Fruit fly (Drosophila melanogaster) whole organism, pupa: Measurements from ENCODE around the gene CG15390.

Source experiments
- CG10348 ChIP-seq: fragments of 200-800 bp; sonication (Bioruptor generic); IDR thresholded peaks from 2 replicates; pipeline ENCODE4 v1.3.6; 2022; ENCODE audit warnings: missing biosample characterization, missing genetic modification characterization
- CG12605 ChIP-seq: fragments of 200-800 bp; sonication (Bioruptor generic); IDR thresholded peaks from 2 replicates; pipeline ENCODE4 v1.3.6; 2022; ENCODE audit warnings: missing biosample characterization, missing genetic modification characterization
- CG13204 ChIP-seq: fragments of 200-800 bp; sonication (Bioruptor generic); optimal IDR thresholded peaks from 2 replicates; lab custom pipeline; 2018; ENCODE audit warnings: missing biosample characterization, mild to moderate bottlenecking, missing genetic modification characterization, moderate library complexity
- CG14655 ChIP-seq: fragments of 200-800 bp; sonication (Bioruptor generic); optimal IDR thresholded peaks from 3 replicates; lab custom pipeline; 2017; ENCODE audit warnings: mild to moderate bottlenecking, missing biosample characterization, missing genetic modification reagents, missing genetic modification characterization
- CG15710 ChIP-seq: fragments of 200-800 bp; sonication (Bioruptor generic); optimal IDR thresholded peaks from 2 replicates; lab custom pipeline; 2018; ENCODE audit warnings: missing biosample characterization, mild to moderate bottlenecking, missing genetic modification characterization, moderate library complexity
- CG17806 ChIP-seq: fragments of 200-800 bp; sonication (Bioruptor generic); optimal IDR thresholded peaks from 2 replicates; lab custom pipeline; 2018; ENCODE audit warnings: missing biosample characterization, mild to moderate bottlenecking, missing genetic modification characterization, moderate library complexity
- CG32121 ChIP-seq: fragments of 200-800 bp; sonication (Bioruptor generic); IDR thresholded peaks from 2 replicates; pipeline ENCODE4 v1.3.6; 2022; ENCODE audit warnings: missing biosample characterization, missing genetic modification characterization
- CG34367 ChIP-seq: fragments of 200-800 bp; sonication (Bioruptor generic); optimal IDR thresholded peaks from 2 replicates; lab custom pipeline; 2018; ENCODE audit warnings: missing biosample characterization, mild to moderate bottlenecking, missing genetic modification characterization
- CG4496 ChIP-seq: fragments of 200-800 bp; sonication (Bioruptor generic); IDR thresholded peaks from 3 replicates; pipeline ENCODE4 v1.3.6; 2022; ENCODE audit warnings: missing biosample characterization, missing genetic modification characterization
- CG8159 ChIP-seq: fragments of 200-800 bp; sonication (Bioruptor generic); optimal IDR thresholded peaks from 3 replicates; lab custom pipeline; 2018; ENCODE audit warnings: missing biosample characterization, mild to moderate bottlenecking, missing genetic modification characterization, moderate library complexity
- CG8301 ChIP-seq: fragments of 200-800 bp; sonication (Bioruptor generic); optimal IDR thresholded peaks from 2 replicates; lab custom pipeline; 2018; ENCODE audit warnings: missing biosample characterization, mild to moderate bottlenecking, missing genetic modification characterization
- CG9948 ChIP-seq: fragments of 200-800 bp; sonication (Bioruptor generic); optimal IDR thresholded peaks from 2 replicates; lab custom pipeline; 2018; ENCODE audit warnings: missing biosample characterization, mild to moderate bottlenecking, missing genetic modification characterization, moderate library complexity
- D1 ChIP-seq: fragments of 200-800 bp; sonication (Bioruptor generic); optimal IDR thresholded peaks from 2 replicates; lab custom pipeline; 2018; ENCODE audit warnings: missing biosample characterization, mild to moderate bottlenecking, missing genetic modification characterization, moderate library complexity
- EcR ChIP-seq: fragments of 200-800 bp; sonication (Bioruptor generic); optimal IDR thresholded peaks from 3 replicates; lab custom pipeline; 2019; ENCODE audit warnings: missing biosample characterization, missing genetic modification characterization, mild to moderate bottlenecking, moderate library complexity, missing genetic modification reagents
- Ets98B ChIP-seq: fragments of 200-800 bp; sonication (Bioruptor generic); IDR thresholded peaks from 2 replicates; pipeline ENCODE4 v1.3.6; 2022; ENCODE audit warnings: missing biosample characterization, missing genetic modification characterization
- Pif1A ChIP-seq: fragments of 200-800 bp; sonication (Bioruptor generic); optimal IDR thresholded peaks from 3 replicates; lab custom pipeline; 2016; ENCODE audit warnings: missing biosample characterization, missing genetic modification characterization
- Pif1B ChIP-seq: fragments of 200-800 bp; sonication (Bioruptor generic); optimal IDR thresholded peaks from 3 replicates; lab custom pipeline; 2016; ENCODE audit warnings: missing biosample characterization, missing genetic modification characterization
- Snoo ChIP-seq: fragments of 200-800 bp; sonication (Bioruptor generic); optimal IDR thresholded peaks from 3 replicates; lab custom pipeline; 2017; ENCODE audit warnings: missing biosample characterization, mild to moderate bottlenecking, missing genetic modification characterization, inconsistent platforms
- fd96Ca ChIP-seq: fragments of 200-800 bp; sonication (Bioruptor generic); IDR thresholded peaks from 3 replicates; pipeline ENCODE4 v1.3.6; 2022; ENCODE audit warnings: missing biosample characterization, missing genetic modification characterization
- gl ChIP-seq: fragments of 200-800 bp; sonication (Bioruptor generic); optimal IDR thresholded peaks from 2 replicates; lab custom pipeline; 2018; ENCODE audit warnings: missing biosample characterization, mild to moderate bottlenecking, missing genetic modification characterization
- rn ChIP-seq: fragments of 200-800 bp; sonication (Bioruptor generic); IDR thresholded peaks from 2 replicates; pipeline ENCODE4 v1.3.6; 2022; ENCODE audit warnings: missing biosample characterization, missing genetic modification characterization

CG15390 gene

DNA sequence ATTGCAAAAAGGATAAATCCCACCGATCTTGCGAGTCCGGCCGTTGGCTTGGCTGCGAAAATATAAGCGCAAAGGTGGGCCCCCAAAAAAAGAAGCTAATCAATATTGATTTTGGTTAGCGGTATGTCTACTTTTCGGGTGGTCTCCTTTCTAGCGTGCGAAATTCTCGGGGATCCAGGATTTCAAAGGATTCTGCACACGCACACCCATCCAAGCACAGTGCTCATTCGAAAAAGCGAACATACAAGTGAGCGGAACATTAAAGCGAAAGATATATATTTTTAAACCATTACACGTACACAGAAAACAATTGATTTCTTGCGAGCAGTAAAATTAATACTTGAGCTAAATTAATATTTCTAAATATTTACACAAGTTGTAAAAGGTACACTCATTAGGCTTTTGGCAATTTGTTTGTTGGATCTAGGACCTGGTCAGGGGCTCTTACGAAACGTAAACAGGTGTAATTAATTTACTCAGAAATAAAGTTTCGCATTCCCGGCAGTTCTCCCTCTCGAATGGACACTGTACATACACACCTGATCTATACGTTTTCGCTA, 8.8 kb upstream of the CG15390 start:
- peak; percentile 39 for TF ChIP-seq CG15710
- TF ChIP-seq CG13204 (GFP tag; lab: Kevin White, UChicago) = no peak
- no peak for TF ChIP-seq D1 (tag; lab: Kevin White, UChicago)
- TF ChIP-seq CG9948 = peak; percentile 41
- TF ChIP-seq CG8159 (tag; lab: Kevin White, UChicago) = peak; percentile 51
- no peak for TF ChIP-seq CG10348 (GFP tag; lab: Robert Waterston, UW)
- peak; percentile 20 for TF ChIP-seq CG8301 (tag; lab: Kevin White, UChicago)
- no peak for TF ChIP-seq CG4496 (GFP tag; lab: Robert Waterston, UW)
- peak; percentile 12; the same call in 1 of the 3 replicates for TF ChIP-seq fd96Ca (GFP tag; lab: Robert Waterston, UW)
- TF ChIP-seq Snoo = no peak
- TF ChIP-seq CG12605 = no peak
- peak; percentile 25 for TF ChIP-seq Pif1B (GFP tag; lab: Kevin White, UChicago)
- peak; percentile 28 for TF ChIP-seq CG17806 (tag; lab: Kevin White, UChicago)
- peak; percentile 38 for TF ChIP-seq CG14655 (GFP tag; lab: Kevin White, UChicago)
- TF ChIP-seq Pif1A (GFP tag; lab: Kevin White, UChicago) = peak; percentile 35
- no peak for TF ChIP-seq gl
- peak; percentile 2 for TF ChIP-seq CG34367 (tag; lab: Kevin White, UChicago)

DNA sequence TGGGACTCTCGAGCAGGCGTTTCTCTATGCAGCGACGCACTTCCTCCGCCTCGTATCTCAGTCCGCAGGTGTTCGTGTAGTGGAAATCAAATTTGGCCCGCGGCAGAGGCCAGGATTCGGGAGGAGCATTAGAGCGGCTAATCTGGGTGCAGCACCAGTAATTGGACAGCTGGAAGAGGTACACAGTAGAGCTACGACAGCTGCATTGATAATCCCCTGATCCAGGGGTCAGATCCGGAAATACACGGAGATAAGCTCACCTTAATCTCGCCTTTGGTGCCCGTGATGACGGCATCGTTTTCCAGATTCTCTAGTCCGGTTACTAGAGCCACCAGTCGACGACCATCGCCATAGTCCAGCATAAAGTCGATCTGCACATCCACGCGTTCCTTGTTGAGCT, 4.2 kb upstream of the CG15390 start:
- TF ChIP-seq gl = no peak
- no peak for TF ChIP-seq Pif1B (GFP tag; lab: Kevin White, UChicago)
- no peak for TF ChIP-seq fd96Ca (GFP tag; lab: Robert Waterston, UW)
- TF ChIP-seq rn = no peak
- no peak for TF ChIP-seq CG8301 (tag; lab: Kevin White, UChicago)
- TF ChIP-seq CG17806 (tag; lab: Kevin White, UChicago) = no peak

DNA sequence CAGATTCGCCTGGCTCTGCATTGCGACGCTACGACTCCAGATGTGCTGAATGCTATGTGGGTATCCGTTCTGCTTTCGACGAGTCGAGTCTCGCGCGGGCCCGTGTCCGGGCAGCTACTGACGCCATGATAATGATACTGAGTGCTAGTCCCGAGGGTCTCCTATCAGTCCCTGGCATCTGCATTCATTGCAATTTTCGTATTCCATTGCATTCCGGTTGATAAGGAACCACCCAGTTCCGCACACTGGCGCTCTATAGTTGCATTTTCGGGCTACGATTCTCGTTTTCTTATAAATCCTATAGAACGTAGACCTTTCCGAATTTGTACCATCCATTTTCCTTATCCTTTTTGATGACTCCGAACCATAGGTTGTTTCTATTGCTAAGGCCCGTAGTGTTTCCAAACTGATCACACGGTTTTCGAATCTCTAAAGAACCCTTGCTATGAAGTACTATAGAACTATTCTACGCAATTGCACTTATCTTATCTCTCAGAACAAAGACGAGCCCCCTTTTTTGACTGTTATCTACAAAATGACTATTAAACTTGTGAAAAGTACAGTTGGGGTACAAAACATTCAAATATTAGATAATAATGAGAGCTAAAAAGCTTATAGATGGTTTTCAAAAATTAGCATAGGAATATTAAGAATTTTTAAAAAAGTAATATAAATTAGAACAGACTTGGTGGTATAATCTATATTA, 3.0 kb upstream of the CG15390 start, which contains the start of gene CG3597:
CG3597 (minus strand) TSS at position 119 of the 706 bp plus-strand sequence.
- TF ChIP-seq CG13204 (GFP tag; lab: Kevin White, UChicago) = no peak
- no peak for TF ChIP-seq Ets98B
- TF ChIP-seq rn = no peak
- TF ChIP-seq D1 (tag; lab: Kevin White, UChicago) = no peak
- no peak for TF ChIP-seq EcR (GFP tag; lab: Kevin White, UChicago)
- no peak for TF ChIP-seq CG15710
- TF ChIP-seq Snoo = no peak
- no peak for TF ChIP-seq CG32121 (GFP tag; lab: Robert Waterston, UW)
- no peak for TF ChIP-seq CG8159 (tag; lab: Kevin White, UChicago)
- TF ChIP-seq CG34367 (tag; lab: Kevin White, UChicago) = no peak
- TF ChIP-seq Pif1B (GFP tag; lab: Kevin White, UChicago) = no peak
- TF ChIP-seq CG14655 (GFP tag; lab: Kevin White, UChicago) = no peak
- no peak for TF ChIP-seq CG4496 (GFP tag; lab: Robert Waterston, UW)
- TF ChIP-seq Pif1A (GFP tag; lab: Kevin White, UChicago) = no peak
- TF ChIP-seq CG17806 (tag; lab: Kevin White, UChicago) = no peak
- no peak for TF ChIP-seq CG9948

DNA sequence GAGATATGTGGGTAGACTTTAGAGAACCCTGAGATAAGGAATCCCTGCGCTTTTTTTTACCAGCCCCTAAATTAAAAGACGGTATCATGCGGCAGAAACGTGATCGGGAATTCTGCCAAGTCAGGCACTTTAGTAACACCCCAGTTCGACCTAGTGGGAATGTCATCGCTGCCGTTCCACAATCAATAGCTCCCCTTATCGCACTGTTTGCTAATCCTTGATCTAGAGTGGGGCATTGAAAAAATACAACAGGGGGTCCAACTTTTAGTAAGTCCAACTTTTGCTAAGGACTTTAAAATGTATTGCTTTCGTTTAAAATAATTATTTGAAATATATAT, 2.4 kb upstream of the CG15390 start:
- TF ChIP-seq CG9948 (no peak), Ets98B (no peak), Snoo (no peak), CG14655 (GFP tag; lab: Kevin White, UChicago) (no peak), CG4496 (GFP tag; lab: Robert Waterston, UW) (no peak), CG10348 (GFP tag; lab: Robert Waterston, UW) (no peak), gl (no peak), CG12605 (no peak), rn (no peak), CG32121 (GFP tag; lab: Robert Waterston, UW) (no peak), fd96Ca (GFP tag; lab: Robert Waterston, UW) (no peak), Pif1B (GFP tag; lab: Kevin White, UChicago) (no peak), CG17806 (tag; lab: Kevin White, UChicago) (no peak), EcR (GFP tag; lab: Kevin White, UChicago) (no peak), CG8301 (tag; lab: Kevin White, UChicago) (no peak), CG8159 (tag; lab: Kevin White, UChicago) (no peak)

DNA sequence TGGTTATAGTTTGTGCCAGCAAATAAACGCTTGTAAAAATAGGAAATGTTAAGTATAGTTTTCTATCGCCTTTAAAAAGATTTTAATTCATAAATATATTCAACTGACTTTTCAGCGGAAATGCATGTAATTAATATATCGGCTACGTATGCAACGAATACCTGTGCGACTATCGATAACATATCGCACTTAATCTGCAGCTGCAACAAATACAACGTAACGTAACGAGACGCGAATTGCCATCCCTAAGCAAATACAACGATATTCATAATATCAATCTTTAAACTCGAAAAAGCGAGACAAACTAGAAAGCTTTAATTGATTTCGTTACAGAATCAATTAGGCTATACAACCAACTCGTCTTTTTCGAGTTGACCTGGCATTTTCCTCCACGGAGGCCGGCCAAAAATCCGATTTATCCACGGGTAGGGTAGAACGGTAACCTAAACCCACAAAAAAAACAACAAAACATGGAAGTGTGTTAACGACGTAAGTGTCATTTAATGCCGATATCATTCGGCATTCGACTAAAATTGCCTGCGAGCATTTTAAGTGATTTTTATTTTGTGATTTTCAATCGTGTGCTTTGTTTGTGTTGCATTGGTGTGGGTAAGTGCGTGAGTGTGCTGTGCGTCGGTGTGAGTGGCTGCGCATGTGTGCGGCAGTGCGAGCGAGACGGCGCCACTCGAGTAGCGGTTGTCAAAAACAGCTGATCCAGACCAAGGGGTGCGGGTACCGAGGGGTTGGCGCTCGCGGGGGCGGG, 1.3 kb downstream of the CG15390 start, which contains the start of gene Atxn7:
Atxn7 (plus strand) TSS at position 187 of the 763 bp plus-strand sequence.
- TF ChIP-seq D1 (tag; lab: Kevin White, UChicago) (no peak), CG34367 (tag; lab: Kevin White, UChicago) (peak; percentile 65), EcR (GFP tag; lab: Kevin White, UChicago) (no peak), CG10348 (GFP tag; lab: Robert Waterston, UW) (no peak), CG15710 (peak; percentile 43), gl (no peak), CG12605 (peak; percentile 84), CG8301 (tag; lab: Kevin White, UChicago) (peak; percentile 4), CG9948 (no peak), Snoo (peak; percentile 80), Ets98B (peak; percentile 60), fd96Ca (GFP tag; lab: Robert Waterston, UW) (peak; percentile 59; the same call in 2 of the 3 replicates), CG4496 (GFP tag; lab: Robert Waterston, UW) (peak; percentile 74; the same call in 2 of the 3 replicates), CG17806 (tag; lab: Kevin White, UChicago) (peak; percentile 1), CG13204 (GFP tag; lab: Kevin White, UChicago) (peak; percentile 17), CG32121 (GFP tag; lab: Robert Waterston, UW) (peak; percentile 66; the same call in 1 of the 2 replicates), CG14655 (GFP tag; lab: Kevin White, UChicago) (peak; percentile 13), rn (no peak), Pif1A (GFP tag; lab: Kevin White, UChicago) (peak; percentile 67), CG8159 (tag; lab: Kevin White, UChicago) (peak; percentile 29), Pif1B (GFP tag; lab: Kevin White, UChicago) (peak; percentile 2)
